Fruit fly (Drosophila melanogaster) whole organism, prepupa: ENCODE results near the gene CG11586.
A peak's percentile ranks its signal among the peaks of the same experiment; 100 is the strongest.

Experiments used
- Blimp-1 ChIP-seq: fragments of 200-800 bp; sonication (Bioruptor generic); optimal IDR thresholded peaks from 3 replicates; lab custom pipeline; 2017; ENCODE audit warnings: missing biosample characterization, missing genetic modification characterization, mild to moderate bottlenecking, moderate library complexity, missing genetic modification reagents
- CG10631 ChIP-seq: fragments of 200-800 bp; sonication (Bioruptor generic); optimal IDR thresholded peaks from 2 replicates; lab custom pipeline; 2016; ENCODE audit warnings: missing biosample characterization, missing genetic modification characterization
- CG10669 ChIP-seq: fragments of 200-800 bp; sonication (Bioruptor generic); optimal IDR thresholded peaks from 3 replicates; lab custom pipeline; 2018; ENCODE audit warnings: missing biosample characterization, mild to moderate bottlenecking, missing genetic modification characterization, moderate library complexity
- CG11294 ChIP-seq: fragments of 200-800 bp; sonication (Bioruptor generic); IDR thresholded peaks from 2 replicates; pipeline ENCODE4 v1.3.6; 2022; ENCODE audit warnings: missing biosample characterization, missing genetic modification characterization
- CG11762 ChIP-seq: fragments of 200-800 bp; sonication (Bioruptor generic); optimal IDR thresholded peaks from 3 replicates; lab custom pipeline; 2016; ENCODE audit warnings: missing biosample characterization, missing genetic modification characterization; ENCODE audit not compliant: insufficient read depth
- CG11902 ChIP-seq: fragments of 200-800 bp; sonication (Bioruptor generic); optimal IDR thresholded peaks from 3 replicates; lab custom pipeline; 2016; ENCODE audit warnings: missing biosample characterization, missing genetic modification characterization
- CG15336 ChIP-seq: fragments of 200-800 bp; sonication (Bioruptor generic); IDR thresholded peaks from 2 replicates; pipeline ENCODE4 v1.3.6; 2022; ENCODE audit warnings: missing biosample characterization, missing genetic modification characterization
- CG1621 ChIP-seq: fragments of 200-800 bp; sonication (Bioruptor generic); optimal IDR thresholded peaks from 3 replicates; lab custom pipeline; 2018; ENCODE audit warnings: missing biosample characterization, mild to moderate bottlenecking, missing genetic modification characterization
- CG16779 ChIP-seq: fragments of 200-800 bp; sonication (Bioruptor generic); optimal IDR thresholded peaks from 3 replicates; lab custom pipeline; 2017; ENCODE audit warnings: missing biosample characterization, mild to moderate bottlenecking, missing genetic modification characterization
- CG3032 ChIP-seq: fragments of 200-800 bp; optimal IDR thresholded peaks from 2 replicates; lab custom pipeline; 2019; ENCODE audit warnings: missing biosample characterization, mild to moderate bottlenecking, missing genetic modification characterization, moderate library complexity
- CG31627 ChIP-seq: fragments of 200-800 bp; sonication (Bioruptor generic); optimal IDR thresholded peaks from 3 replicates; lab custom pipeline; 2016; ENCODE audit warnings: missing biosample characterization, missing genetic modification characterization
- CG32006 ChIP-seq: fragments of 200-800 bp; sonication (Bioruptor generic); optimal IDR thresholded peaks from 3 replicates; lab custom pipeline; 2017; ENCODE audit warnings: missing biosample characterization, mild to moderate bottlenecking, missing genetic modification characterization
- CG3919 ChIP-seq: fragments of 200-800 bp; sonication (Bioruptor generic); optimal IDR thresholded peaks from 3 replicates; lab custom pipeline; 2016; ENCODE audit warnings: missing biosample characterization, missing genetic modification characterization
- CG4318 ChIP-seq: fragments of 200-800 bp; sonication (Bioruptor generic); optimal IDR thresholded peaks from 3 replicates; lab custom pipeline; 2017; ENCODE audit warnings: missing biosample characterization, mild to moderate bottlenecking, missing genetic modification characterization
- CG6276 ChIP-seq: fragments of 200-800 bp; sonication (Bioruptor generic); optimal IDR thresholded peaks from 2 replicates; lab custom pipeline; 2017; ENCODE audit warnings: missing biosample characterization, mild to moderate bottlenecking, missing genetic modification characterization
- CG6792 ChIP-seq: fragments of 200-800 bp; sonication (Bioruptor generic); optimal IDR thresholded peaks from 3 replicates; lab custom pipeline; 2016; ENCODE audit warnings: missing biosample characterization, missing genetic modification characterization
- CG6808 ChIP-seq: fragments of 200-800 bp; sonication (Bioruptor generic); optimal IDR thresholded peaks from 3 replicates; lab custom pipeline; 2017; ENCODE audit warnings: missing biosample characterization, missing genetic modification characterization, mild to moderate bottlenecking, moderate library complexity, missing genetic modification reagents
- CG6854 ChIP-seq: fragments of 200-800 bp; sonication (Bioruptor generic); optimal IDR thresholded peaks from 2 replicates; lab custom pipeline; 2017; ENCODE audit warnings: missing biosample characterization, mild to moderate bottlenecking, missing genetic modification characterization
- CG7368 ChIP-seq: fragments of 200-800 bp; sonication (Bioruptor generic); optimal IDR thresholded peaks from 3 replicates; lab custom pipeline; 2016; ENCODE audit warnings: missing biosample characterization, missing genetic modification characterization
- CG8119 ChIP-seq: fragments of 200-800 bp; sonication (Bioruptor generic); IDR thresholded peaks from 3 replicates; pipeline ENCODE4 v1.3.6; 2022; ENCODE audit warnings: missing biosample characterization, missing genetic modification characterization
- CG8319 ChIP-seq: fragments of 200-800 bp; sonication (Bioruptor generic); optimal IDR thresholded peaks from 3 replicates; lab custom pipeline; 2016; ENCODE audit warnings: missing biosample characterization, missing genetic modification characterization
- CG8632 ChIP-seq: fragments of 200-800 bp; sonication (Bioruptor generic); optimal IDR thresholded peaks from 3 replicates; lab custom pipeline; 2016; ENCODE audit warnings: missing biosample characterization, missing genetic modification characterization
- CG9139 ChIP-seq: fragments of 200-800 bp; sonication (Bioruptor generic); optimal IDR thresholded peaks from 3 replicates; lab custom pipeline; 2017; ENCODE audit warnings: missing biosample characterization, mild to moderate bottlenecking, missing genetic modification characterization
- Eip75B ChIP-seq: fragments of 200-800 bp; sonication (Bioruptor generic); optimal IDR thresholded peaks from 3 replicates; lab custom pipeline; 2016; ENCODE audit warnings: missing biosample characterization, missing genetic modification characterization
- Eip78C ChIP-seq: fragments of 200-800 bp; sonication (Bioruptor generic); peaks from one replicate; lab custom pipeline; 2016; ENCODE audit warnings: missing biosample characterization, missing genetic modification characterization
- Ets21C ChIP-seq: fragments of 200-800 bp; sonication (Bioruptor generic); optimal IDR thresholded peaks from 3 replicates; lab custom pipeline; 2016; ENCODE audit warnings: missing biosample characterization, missing genetic modification characterization
- Ets96B ChIP-seq: fragments of 200-800 bp; optimal IDR thresholded peaks from 2 replicates; lab custom pipeline; 2019; ENCODE audit warnings: missing biosample characterization, mild to moderate bottlenecking, missing genetic modification characterization, moderate library complexity
- Hr38 ChIP-seq: sonication (Bioruptor generic); optimal IDR thresholded peaks from 2 replicates; lab custom pipeline; 2016; ENCODE audit warnings: missing biosample characterization, missing genetic modification characterization
- Hr39 ChIP-seq: fragments of 200-800 bp; sonication (Bioruptor generic); optimal IDR thresholded peaks from 2 replicates; lab custom pipeline; 2016; ENCODE audit warnings: missing biosample characterization, missing genetic modification characterization
- Sox14 ChIP-seq: fragments of 200-800 bp; sonication (Bioruptor generic); optimal IDR thresholded peaks from 3 replicates; lab custom pipeline; 2016; ENCODE audit warnings: missing biosample characterization, missing genetic modification characterization
- achi ChIP-seq: fragments of 200-800 bp; sonication (Bioruptor generic); optimal IDR thresholded peaks from 3 replicates; lab custom pipeline; 2016; ENCODE audit warnings: missing biosample characterization, missing genetic modification characterization
- acj6 ChIP-seq: fragments of 200-800 bp; sonication (Bioruptor generic); optimal IDR thresholded peaks from 3 replicates; lab custom pipeline; 2016; ENCODE audit warnings: missing biosample characterization, missing genetic modification characterization
- cyc ChIP-seq: fragments of 200-800 bp; sonication (Bioruptor generic); optimal IDR thresholded peaks from 3 replicates; lab custom pipeline; 2016; ENCODE audit warnings: missing biosample characterization, missing genetic modification characterization
- eg ChIP-seq: fragments of 200-800 bp; sonication (Bioruptor generic); IDR thresholded peaks from 3 replicates; pipeline ENCODE4 v1.3.6; 2022; ENCODE audit warnings: missing biosample characterization, missing genetic modification characterization
- esn ChIP-seq: fragments of 200-800 bp; sonication (Bioruptor generic); optimal IDR thresholded peaks from 2 replicates; lab custom pipeline; 2016; ENCODE audit warnings: missing biosample characterization, mild to moderate bottlenecking, missing genetic modification characterization, moderate library complexity
- fd59A ChIP-seq: fragments of 200-800 bp; sonication (Bioruptor generic); optimal IDR thresholded peaks from 2 replicates; lab custom pipeline; 2017; ENCODE audit warnings: missing biosample characterization, mild to moderate bottlenecking, missing genetic modification characterization, missing genetic modification reagents
- fkh ChIP-seq: fragments of 200-800 bp; sonication (Bioruptor generic); optimal IDR thresholded peaks from 3 replicates; lab custom pipeline; 2017; ENCODE audit warnings: missing biosample characterization, mild to moderate bottlenecking, missing genetic modification characterization, moderate library complexity
- lz ChIP-seq: fragments of 200-800 bp; sonication (Bioruptor generic); optimal IDR thresholded peaks from 3 replicates; lab custom pipeline; 2016; ENCODE audit warnings: missing biosample characterization, missing genetic modification characterization
- pdm3 ChIP-seq: fragments of 200-800 bp; sonication (Bioruptor generic); optimal IDR thresholded peaks from 3 replicates; lab custom pipeline; 2016; ENCODE audit warnings: missing biosample characterization, missing genetic modification characterization
- salr ChIP-seq, 2 experiments: fragments of 200-800 bp; sonication (Bioruptor generic); optimal IDR thresholded peaks; 3 replicates each; lab custom pipeline; 2016 to 2018; ENCODE audit warnings: missing biosample characterization in 2 of 2, missing genetic modification characterization in 2 of 2, mild to moderate bottlenecking in 1 of 2
- ss ChIP-seq, 2 experiments: fragments of 200-800 bp; sonication (Bioruptor generic); optimal IDR thresholded peaks; 2 replicates in 1 of 2; 3 replicates in 1 of 2; lab custom pipeline; 2017 to 2018; ENCODE audit warnings: mild to moderate bottlenecking in 2 of 2, missing biosample characterization in 2 of 2, missing genetic modification characterization in 2 of 2, moderate library complexity in 1 of 2
- svp ChIP-seq: fragments of 200-800 bp; sonication (Bioruptor generic); peaks from one replicate; lab custom pipeline; 2016; ENCODE audit warnings: missing biosample characterization, missing genetic modification characterization
- topi ChIP-seq: fragments of 200-800 bp; sonication (Bioruptor generic); optimal IDR thresholded peaks from 3 replicates; lab custom pipeline; 2016; ENCODE audit warnings: missing biosample characterization, missing genetic modification characterization

CG11586 gene

dm6 chr3L:4230357-4230901 lies 31.8 kb downstream of the CG11586 start (continued):
- TF ChIP-seq CG3919 (GFP tag; lab: Kevin White, UChicago) = peak; percentile 93
- peak; percentile 93 for TF ChIP-seq pdm3
- TF ChIP-seq salr (GFP tag; optimal IDR thresholded peaks at IDR 0.05; lab: Kevin White, UChicago) = peak; percentile 86 to 92
- peak; percentile 82 for TF ChIP-seq CG8632 (GFP tag; lab: Kevin White, UChicago)
- peak; percentile 93 for TF ChIP-seq Ets96B (tag; lab: Kevin White, UChicago)
- TF ChIP-seq topi (GFP tag; lab: Kevin White, UChicago) = peak; percentile 72
- peak; percentile 93 for TF ChIP-seq fd59A (GFP tag; lab: Kevin White, UChicago)
- TF ChIP-seq CG3032 = peak; percentile 94
- peak; percentile 75 for TF ChIP-seq svp (GFP tag; lab: Kevin White, UChicago)
- TF ChIP-seq lz (GFP tag; lab: Kevin White, UChicago) = peak; percentile 54
- TF ChIP-seq CG32006 = peak; percentile 97
- no peak for TF ChIP-seq Blimp-1
- TF ChIP-seq Eip75B = peak; percentile 93
- TF ChIP-seq CG6854 = no peak
- peak; percentile 91 for TF ChIP-seq CG11762 (GFP tag; lab: Kevin White, UChicago)
- TF ChIP-seq CG15336 (GFP tag; lab: Robert Waterston, UW) = peak; percentile 93
- TF ChIP-seq CG6808 (GFP tag; lab: Kevin White, UChicago) = peak; percentile 95
- TF ChIP-seq CG4318 (GFP tag; lab: Kevin White, UChicago) = peak; percentile 93
- TF ChIP-seq CG8119 (GFP tag; lab: Robert Waterston, UW) = peak; percentile 96
- TF ChIP-seq ss (GFP tag; optimal IDR thresholded peaks at IDR 0.05; lab: Kevin White, UChicago) = peak; percentile 93 to 94
- peak; percentile 91 for TF ChIP-seq CG10631 (GFP tag; lab: Kevin White, UChicago)
- peak; percentile 52 for TF ChIP-seq CG31627 (GFP tag; lab: Kevin White, UChicago)
- TF ChIP-seq Ets21C (GFP tag; lab: Kevin White, UChicago) = no peak
- peak; percentile 89 for TF ChIP-seq achi
- peak; percentile 90 for TF ChIP-seq acj6 (GFP tag; lab: Kevin White, UChicago)
- peak; percentile 79 for TF ChIP-seq CG11902 (GFP tag; lab: Kevin White, UChicago)
- peak; percentile 97 for TF ChIP-seq Eip78C (GFP tag; lab: Kevin White, UChicago)
- peak; percentile 65 for TF ChIP-seq cyc (GFP tag; lab: Kevin White, UChicago)
- peak; percentile 86 for TF ChIP-seq CG16779 (tag; lab: Kevin White, UChicago)

dm6 chr3L:4229365-4229967 lies 32.8 kb downstream of the CG11586 start:
- peak; percentile 1 for TF ChIP-seq CG10631 (GFP tag; lab: Kevin White, UChicago)
- no peak for TF ChIP-seq CG11902 (GFP tag; lab: Kevin White, UChicago)
- TF ChIP-seq CG6808 (GFP tag; lab: Kevin White, UChicago) = no peak
- peak; percentile 65 for TF ChIP-seq Eip78C (GFP tag; lab: Kevin White, UChicago)
- no peak for TF ChIP-seq svp (GFP tag; lab: Kevin White, UChicago)

dm6 chr3L:4228187-4228836 lies 34.0 kb downstream of the CG11586 start:
- TF ChIP-seq CG31627 (GFP tag; lab: Kevin White, UChicago) (peak; percentile 95), CG7368 (GFP tag; lab: Kevin White, UChicago) (peak; percentile 98), CG6854 (peak; percentile 89), CG15336 (GFP tag; lab: Robert Waterston, UW) (peak; percentile 100), CG6792 (peak; percentile 98), CG8319 (GFP tag; lab: Kevin White, UChicago) (peak; percentile 96), CG3032 (peak; percentile 99), Sox14 (GFP tag; lab: Kevin White, UChicago) (peak; percentile 99), Eip78C (GFP tag; lab: Kevin White, UChicago) (peak; percentile 100), fkh (peak; percentile 61), esn (GFP tag; lab: Kevin White, UChicago) (peak; percentile 98), Hr39 (GFP tag; lab: Kevin White, UChicago) (peak; percentile 97), CG4318 (GFP tag; lab: Kevin White, UChicago) (peak; percentile 99), eg (GFP tag; lab: Robert Waterston, UW) (peak; percentile 99), CG9139 (GFP tag; lab: Kevin White, UChicago) (peak; percentile 98), CG10669 (peak; percentile 99), salr (GFP tag; optimal IDR thresholded peaks at IDR 0.05; lab: Kevin White, UChicago) (peak; percentile 96 to 98), acj6 (GFP tag; lab: Kevin White, UChicago) (peak; percentile 98), CG1621 (peak; percentile 98), CG11762 (GFP tag; lab: Kevin White, UChicago) (peak; percentile 97), CG11294 (GFP tag; lab: Robert Waterston, UW) (peak; percentile 98), CG6276 (GFP tag; lab: Kevin White, UChicago) (peak; percentile 99), CG16779 (tag; lab: Kevin White, UChicago) (peak; percentile 98), Hr38 (peak; percentile 87), CG3919 (GFP tag; lab: Kevin White, UChicago) (peak; percentile 99)
